Fruit fly (Drosophila melanogaster): ENCODE measurements around the gene CG12506.

DNA sequence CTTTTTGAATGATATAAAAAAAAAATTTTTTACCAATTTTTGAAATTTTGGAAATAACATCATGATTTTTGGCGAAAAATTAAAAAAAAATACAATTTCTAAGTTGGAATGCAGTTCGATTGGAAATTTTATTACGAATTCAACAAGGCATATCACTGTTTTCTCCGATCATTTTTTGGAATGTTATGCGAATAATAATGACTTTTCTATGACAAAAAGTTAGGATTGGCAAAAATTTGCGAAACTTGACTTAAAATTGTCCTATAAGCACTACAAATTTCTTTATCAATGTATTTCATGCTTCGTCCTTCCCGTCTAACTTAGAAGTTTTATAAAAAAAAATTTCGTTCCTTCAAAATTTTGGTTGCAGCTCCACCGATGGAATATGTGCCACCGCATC is 10.7 kb downstream of the CG12506 start, which contains the start of gene CG3544:
- TF ChIP-seq CG8478 (optimal IDR thresholded peaks at IDR 0.05) = no peak
- TF ChIP-seq CTCF (optimal IDR thresholded peaks at IDR 0.05) = no peak
